Worm (Caenorhabditis elegans) whole organism, mixed stage, embryonic: Measurements from ENCODE around the gene Y113G7B.15.

Source experiments
- M03D4.4 ChIP-seq: sonication (generic microtip); optimal IDR thresholded peaks from 2 replicates; lab custom pipeline; 2017; ENCODE audit warnings: mild to moderate bottlenecking, missing genetic modification characterization, missing compliant biosample characterization
- bed-3 ChIP-seq: fragments of 200-800 bp; sonication (Bioruptor generic); optimal IDR thresholded peaks from 3 replicates; lab custom pipeline; 2018; ENCODE audit warnings: mild to moderate bottlenecking, missing genetic modification characterization, moderate library complexity, missing compliant biosample characterization
- blmp-1 ChIP-seq: fragments of 150-350 bp; optimal IDR thresholded peaks from 2 replicates; lab custom pipeline; 2014; ENCODE audit warnings: missing biosample characterization, missing genetic modification characterization
- ceh-39 ChIP-seq: fragments of 150-350 bp; optimal IDR thresholded peaks from 2 replicates; lab custom pipeline; 2014; ENCODE audit warnings: missing biosample characterization, missing genetic modification characterization
- ceh-43 ChIP-seq: fragments of 200-800 bp; sonication (Bioruptor generic); optimal IDR thresholded peaks from 2 replicates; lab custom pipeline; 2018; ENCODE audit warnings: mild to moderate bottlenecking, missing genetic modification characterization, moderate library complexity, missing compliant biosample characterization
- ceh-83 ChIP-seq: fragments of 200-800 bp; sonication (Bioruptor generic); optimal IDR thresholded peaks from 2 replicates; lab custom pipeline; 2018; ENCODE audit warnings: mild to moderate bottlenecking, missing genetic modification characterization, missing compliant biosample characterization
- ces-1 ChIP-seq: fragments of 150-350 bp; optimal IDR thresholded peaks from 2 replicates; lab custom pipeline; 2014; ENCODE audit warnings: missing biosample characterization, missing genetic modification reagents, missing genetic modification characterization
- cnd-1 ChIP-seq: fragments of 200-800 bp; sonication (Bioruptor generic); optimal IDR thresholded peaks from 2 replicates; lab custom pipeline; 2018; ENCODE audit warnings: mild to moderate bottlenecking, missing genetic modification characterization, missing compliant biosample characterization
- drap-1 ChIP-seq: fragments of 200-800 bp; sonication (Bioruptor generic); optimal IDR thresholded peaks from 3 replicates; lab custom pipeline; 2018; ENCODE audit warnings: mild to moderate bottlenecking, missing genetic modification characterization, missing compliant biosample characterization
- elt-1 ChIP-seq: sonication (generic microtip); optimal IDR thresholded peaks from 2 replicates; lab custom pipeline; 2017; ENCODE audit warnings: missing genetic modification characterization, mild to moderate bottlenecking, missing compliant biosample characterization, antibody characterized with exemption, moderate library complexity, borderline replicate concordance; ENCODE audit not compliant: insufficient read depth
- elt-3 ChIP-seq: fragments of 150-350 bp; optimal IDR thresholded peaks from 2 replicates; lab custom pipeline; 2014; ENCODE audit warnings: missing biosample characterization, missing genetic modification characterization
- flh-1 ChIP-seq: fragments of 200-800 bp; sonication (Bioruptor generic); optimal IDR thresholded peaks from 2 replicates; lab custom pipeline; 2018; ENCODE audit warnings: mild to moderate bottlenecking, missing genetic modification characterization, moderate library complexity, missing compliant biosample characterization
- ham-2 ChIP-seq: fragments of 200-800 bp; sonication (Bioruptor generic); optimal IDR thresholded peaks from 2 replicates; lab custom pipeline; 2018; ENCODE audit warnings: mild to moderate bottlenecking, missing genetic modification characterization, missing compliant biosample characterization
- hlh-1 ChIP-seq: fragments of 150-350 bp; optimal IDR thresholded peaks from 2 replicates; lab custom pipeline; 2014; ENCODE audit warnings: missing biosample characterization, missing genetic modification reagents, missing genetic modification characterization
- lin-13 ChIP-seq: fragments of 150-350 bp; optimal IDR thresholded peaks from 2 replicates; lab custom pipeline; 2014; ENCODE audit warnings: missing biosample characterization, missing genetic modification characterization
- lin-32 ChIP-seq: fragments of 200-800 bp; sonication (Bioruptor generic); optimal IDR thresholded peaks from 2 replicates; lab custom pipeline; 2018; ENCODE audit warnings: mild to moderate bottlenecking, missing genetic modification characterization, missing compliant biosample characterization
- lsy-2 ChIP-seq: fragments of 150-350 bp; optimal IDR thresholded peaks from 2 replicates; lab custom pipeline; 2014; ENCODE audit warnings: missing biosample characterization, missing genetic modification characterization
- mab-5 ChIP-seq: fragments of 150-350 bp; optimal IDR thresholded peaks from 2 replicates; lab custom pipeline; 2014; ENCODE audit warnings: missing biosample characterization, missing genetic modification characterization
- mep-1 ChIP-seq: fragments of 150-350 bp; optimal IDR thresholded peaks from 2 replicates; lab custom pipeline; 2017; ENCODE audit warnings: missing biosample characterization, missing genetic modification reagents, missing genetic modification characterization, inconsistent platforms
- mls-2 ChIP-seq: sonication (generic microtip); optimal IDR thresholded peaks from 2 replicates; lab custom pipeline; 2016; ENCODE audit warnings: mild to moderate bottlenecking, missing genetic modification characterization, moderate library complexity, missing compliant biosample characterization
- nhr-12 ChIP-seq: fragments of 150-350 bp; optimal IDR thresholded peaks from 2 replicates; lab custom pipeline; 2014; ENCODE audit warnings: missing biosample characterization, missing genetic modification characterization
- nhr-2 ChIP-seq: fragments of 150-350 bp; optimal IDR thresholded peaks from 2 replicates; lab custom pipeline; 2014; ENCODE audit warnings: missing biosample characterization, missing genetic modification characterization
- nhr-237 ChIP-seq: fragments of 150-350 bp; optimal IDR thresholded peaks from 2 replicates; lab custom pipeline; 2014; ENCODE audit warnings: missing biosample characterization, missing genetic modification characterization
- nhr-28 ChIP-seq: fragments of 150-350 bp; optimal IDR thresholded peaks from 2 replicates; lab custom pipeline; 2014; ENCODE audit warnings: missing biosample characterization, missing genetic modification characterization
- nhr-76 ChIP-seq: sonication (generic microtip); optimal IDR thresholded peaks from 2 replicates; lab custom pipeline; 2017; ENCODE audit warnings: missing biosample characterization, missing genetic modification characterization
- pha-4 ChIP-seq: fragments of 150-350 bp; optimal IDR thresholded peaks from 2 replicates; lab custom pipeline; 2018; ENCODE audit warnings: missing biosample characterization, missing genetic modification reagents, missing genetic modification characterization
- sem-2 ChIP-seq: fragments of 200-800 bp; sonication (Bioruptor generic); optimal IDR thresholded peaks from 2 replicates; lab custom pipeline; 2018; ENCODE audit warnings: mild to moderate bottlenecking, missing genetic modification characterization, missing compliant biosample characterization
- unc-62 ChIP-seq: fragments of 150-350 bp; optimal IDR thresholded peaks from 2 replicates; lab custom pipeline; 2014; ENCODE audit warnings: missing biosample characterization, missing genetic modification reagents, missing genetic modification characterization
- zip-8 ChIP-seq: fragments of 150-350 bp; optimal IDR thresholded peaks from 2 replicates; lab custom pipeline; 2014; ENCODE audit warnings: missing biosample characterization, missing genetic modification characterization
- ztf-11 ChIP-seq: fragments of 150-350 bp; optimal IDR thresholded peaks from 2 replicates; lab custom pipeline; 2014; ENCODE audit warnings: missing biosample characterization, missing genetic modification characterization

Gene Y113G7B.15

ce11 chrV:20233743-20234142, at the start of gene Y113G7B.15:
Gene Y113G7B.15 (minus strand): TSS chrV:20233843.
- TF ChIP-seq ceh-39 (tag; lab: Kevin White, UChicago), result no peak
- no peak for TF ChIP-seq unc-62 (GFP tag; lab: Kevin White, UChicago)
- TF ChIP-seq sem-2 (GFP tag; lab: Kevin White, UChicago), result no peak
- TF ChIP-seq nhr-76 (tag; lab: Kevin White, UChicago), result no peak

- no peak for TF ChIP-seq sem-2 (GFP tag; lab: Kevin White, UChicago)
- no peak for TF ChIP-seq nhr-2 (tag; lab: Kevin White, UChicago)
- TF ChIP-seq hlh-1 (tag; lab: Kevin White, UChicago), result no peak
- no peak for TF ChIP-seq nhr-76 (tag; lab: Kevin White, UChicago)
- no peak for TF ChIP-seq mab-5 (tag; lab: Kevin White, UChicago)
- TF ChIP-seq ceh-83 (GFP tag; lab: Kevin White, UChicago), result no peak
- no peak for TF ChIP-seq M03D4.4
- TF ChIP-seq mep-1 (tag; lab: Kevin White, UChicago), result no peak
- no peak for TF ChIP-seq bed-3 (GFP tag; lab: Kevin White, UChicago)
- no peak for TF ChIP-seq nhr-12 (tag; lab: Kevin White, UChicago)
- TF ChIP-seq ham-2 (GFP tag; lab: Kevin White, UChicago), result no peak
- no peak for TF ChIP-seq lsy-2 (tag; lab: Kevin White, UChicago)
These were observed 49.2 kb upstream of the Y113G7B.15 start for ce11 chrV:20282827-20283226.

- TF ChIP-seq nhr-76 (tag; lab: Kevin White, UChicago), result no peak
- no peak for TF ChIP-seq ztf-11 (tag; lab: Kevin White, UChicago)
- no peak for TF ChIP-seq flh-1 (GFP tag; lab: Kevin White, UChicago)
- TF ChIP-seq nhr-12 (tag; lab: Kevin White, UChicago), result no peak
- TF ChIP-seq mls-2, result no peak
- no peak for TF ChIP-seq lin-32 (GFP tag; lab: Kevin White, UChicago)
- TF ChIP-seq ceh-39 (tag; lab: Kevin White, UChicago), result no peak
- no peak for TF ChIP-seq unc-62 (GFP tag; lab: Kevin White, UChicago)
- no peak for TF ChIP-seq lin-13 (tag; lab: Kevin White, UChicago)
- no peak for TF ChIP-seq ceh-83 (GFP tag; lab: Kevin White, UChicago)
- TF ChIP-seq nhr-2 (tag; lab: Kevin White, UChicago), result no peak
These were observed 46.2 kb upstream of the Y113G7B.15 start, which contains the start of gene pqn-94 for ce11 chrV:20279811-20280317. Gene pqn-94 (minus strand): TSS chrV:20279861.

ce11 chrV:20279309-20279708, 45.7 kb upstream of the Y113G7B.15 start:
- TF ChIP-seq M03D4.4 (no peak), mab-5 (tag; lab: Kevin White, UChicago) (no peak), elt-3 (tag; lab: Kevin White, UChicago) (no peak), ztf-11 (tag; lab: Kevin White, UChicago) (no peak), hlh-1 (tag; lab: Kevin White, UChicago) (no peak), lin-13 (tag; lab: Kevin White, UChicago) (no peak), zip-8 (no peak), ceh-39 (tag; lab: Kevin White, UChicago) (no peak), mls-2 (no peak), lsy-2 (tag; lab: Kevin White, UChicago) (no peak)
- TF ChIP-seq, all 35 proteins: peak for 0

ce11 chrV:20276923-20277322, 43.3 kb upstream of the Y113G7B.15 start:
- TF ChIP-seq ceh-83 (GFP tag; lab: Kevin White, UChicago), result no peak
- TF ChIP-seq ces-1 (GFP tag; lab: Kevin White, UChicago), result no peak
- TF ChIP-seq nhr-76 (tag; lab: Kevin White, UChicago), result no peak
- no peak for TF ChIP-seq cnd-1 (tag; lab: Kevin White, UChicago)
- no peak for TF ChIP-seq bed-3 (GFP tag; lab: Kevin White, UChicago)
- TF ChIP-seq elt-3 (tag; lab: Kevin White, UChicago), result no peak
- TF ChIP-seq ceh-43 (GFP tag; lab: Kevin White, UChicago), result no peak
- no peak for TF ChIP-seq mep-1 (tag; lab: Kevin White, UChicago)
- no peak for TF ChIP-seq nhr-28 (tag; lab: Kevin White, UChicago)
- no peak for TF ChIP-seq lin-13 (tag; lab: Kevin White, UChicago)
- no peak for TF ChIP-seq ham-2 (GFP tag; lab: Kevin White, UChicago)
- no peak for TF ChIP-seq blmp-1 (tag; lab: Kevin White, UChicago)
- TF ChIP-seq, all 35 proteins: peak for 0

ce11 chrV:20269661-20270137, 36.1 kb upstream of the Y113G7B.15 start, which contains the start of the genes prmt-1 and cdkr-3:
Gene prmt-1 (minus strand): TSS chrV:20269711.
Gene cdkr-3 (plus strand): TSS chrV:20270107.
- no peak for TF ChIP-seq sem-2 (GFP tag; lab: Kevin White, UChicago)
- no peak for TF ChIP-seq ceh-83 (GFP tag; lab: Kevin White, UChicago)
- TF ChIP-seq mls-2, result no peak
- no peak for TF ChIP-seq nhr-12 (tag; lab: Kevin White, UChicago)
- no peak for TF ChIP-seq bed-3 (GFP tag; lab: Kevin White, UChicago)
- peak; percentile 4 for TF ChIP-seq ceh-43 (GFP tag; lab: Kevin White, UChicago)
- peak; percentile 20 for TF ChIP-seq nhr-237
- TF ChIP-seq flh-1 (GFP tag; lab: Kevin White, UChicago), result no peak
- no peak for TF ChIP-seq ham-2 (GFP tag; lab: Kevin White, UChicago)
- no peak for TF ChIP-seq lin-32 (GFP tag; lab: Kevin White, UChicago)
- TF ChIP-seq hlh-1 (tag; lab: Kevin White, UChicago), result no peak
- no peak for TF ChIP-seq ztf-11 (tag; lab: Kevin White, UChicago)
- TF ChIP-seq drap-1 (GFP tag; lab: Kevin White, UChicago), result no peak
- no peak for TF ChIP-seq pha-4 (tag; lab: Kevin White, UChicago)
- TF ChIP-seq ces-1 (GFP tag; lab: Kevin White, UChicago), result peak; percentile 61
- no peak for TF ChIP-seq zip-8
- TF ChIP-seq unc-62 (GFP tag; lab: Kevin White, UChicago), result no peak
- TF ChIP-seq nhr-28 (tag; lab: Kevin White, UChicago), result no peak
- TF ChIP-seq lsy-2 (tag; lab: Kevin White, UChicago), result peak; percentile 47
- peak; percentile 77 for TF ChIP-seq mep-1 (tag; lab: Kevin White, UChicago)
- TF ChIP-seq elt-1 (tag; lab: Kevin White, UChicago), result no peak
